Worm (Caenorhabditis elegans): ENCODE results near the gene hlh-10.

ce11 chrV:9316970-9317369, 35.0 kb upstream of the hlh-10 start:
- TF ChIP-seq pqm-1 (tag; optimal IDR thresholded peaks at IDR 0.05): no peak
- no peak for TF ChIP-seq ceh-19 (GFP tag; optimal IDR thresholded peaks at IDR 0.05)
- no peak for TF ChIP-seq pha-4 (tag; optimal IDR thresholded peaks at IDR 0.05)
- TF ChIP-seq T23F11.4 (GFP tag; optimal IDR thresholded peaks at IDR 0.05): no peak
- TF ChIP-seq unc-55 (GFP tag; optimal IDR thresholded peaks at IDR 0.05): no peak
- TF ChIP-seq K09A11.1 (tag; optimal IDR thresholded peaks at IDR 0.05; ENCODE audit: insufficient read depth): no peak
- no peak for TF ChIP-seq odd-2 (tag; optimal IDR thresholded peaks at IDR 0.05)
- TF ChIP-seq tbx-7 (tag; optimal IDR thresholded peaks at IDR 0.05): no peak
- TF ChIP-seq ama-1 (optimal IDR thresholded peaks at IDR 0.05): no peak
